Fruit fly (Drosophila melanogaster): ENCODE results near the gene dnd.

The dnd gene

DNA sequence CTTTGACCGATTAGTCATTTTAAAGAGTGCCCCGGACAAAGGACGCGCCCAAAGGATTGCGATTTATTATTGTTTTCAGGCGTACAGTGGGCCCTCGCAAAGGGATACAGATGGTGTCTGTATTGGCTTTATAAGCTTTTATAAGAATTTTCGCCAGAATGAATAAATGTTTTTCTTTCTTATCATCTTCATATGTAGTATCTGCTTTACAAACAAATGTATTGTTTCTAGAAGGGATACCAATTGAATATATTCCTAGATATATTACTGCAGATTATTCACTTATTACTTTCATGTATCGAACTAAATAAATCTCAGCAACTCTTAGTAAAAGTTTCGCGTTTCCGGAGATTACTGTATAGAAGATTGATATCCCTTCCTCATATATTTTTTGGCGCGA lies 29.6 kb downstream of the dnd start (continued):
- TF ChIP-seq vri (GFP tag; optimal IDR thresholded peaks at IDR 0.05) (no peak), CG8119 (GFP tag; IDR thresholded peaks at IDR 0.05) (0 out of 3 replicates have a peak, but pooled peaks have one; percentile 22), CG6163 (GFP tag; IDR thresholded peaks at IDR 0.05) (no peak), Eip75B (GFP tag; optimal IDR thresholded peaks at IDR 0.05) (no peak), Met (GFP tag; optimal IDR thresholded peaks at IDR 0.05) (peak; percentile 40), Ets21C (GFP tag; optimal IDR thresholded peaks at IDR 0.05) (no peak), CG6854 (GFP tag; optimal IDR thresholded peaks at IDR 0.05) (no peak), svp (GFP tag) (peak; percentile 68), fd85E (GFP tag; optimal IDR thresholded peaks at IDR 0.05) (no peak), fd59A (GFP tag; optimal IDR thresholded peaks at IDR 0.05) (no peak), Sox15 (GFP tag; optimal IDR thresholded peaks at IDR 0.05) (no peak), CG31627 (GFP tag; optimal IDR thresholded peaks at IDR 0.05) (peak; percentile 2), CG15336 (GFP tag; IDR thresholded peaks at IDR 0.05) (no peak), CG3919 (GFP tag; optimal IDR thresholded peaks at IDR 0.05) (no peak), Gug (GFP tag; IDR thresholded peaks at IDR 0.05) (no peak), Hr4 (GFP tag; optimal IDR thresholded peaks at IDR 0.05) (no peak), acj6 (GFP tag; optimal IDR thresholded peaks at IDR 0.05) (peak; percentile 8)

DNA sequence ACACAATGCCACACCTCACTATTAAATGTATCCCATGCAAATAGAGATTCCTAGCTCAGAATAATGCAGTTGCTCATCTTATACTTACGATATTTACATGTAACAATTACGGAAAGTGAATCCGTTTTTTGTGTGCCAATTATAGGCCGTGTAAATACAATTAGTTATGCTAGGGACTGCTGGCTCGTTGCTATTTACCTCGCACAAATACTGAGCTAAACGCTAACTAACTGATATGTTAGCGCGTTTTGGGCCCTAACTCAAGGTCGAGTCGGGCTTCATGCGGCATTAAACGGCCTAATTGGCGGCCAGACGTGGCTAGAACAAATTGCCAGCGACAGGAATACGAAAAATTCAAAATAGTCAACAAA lies 30.3 kb downstream of the dnd start:
- TF ChIP-seq vri (GFP tag; optimal IDR thresholded peaks at IDR 0.05) (no peak), fkh (GFP tag; optimal IDR thresholded peaks at IDR 0.05) (peak; percentile 52)

DNA sequence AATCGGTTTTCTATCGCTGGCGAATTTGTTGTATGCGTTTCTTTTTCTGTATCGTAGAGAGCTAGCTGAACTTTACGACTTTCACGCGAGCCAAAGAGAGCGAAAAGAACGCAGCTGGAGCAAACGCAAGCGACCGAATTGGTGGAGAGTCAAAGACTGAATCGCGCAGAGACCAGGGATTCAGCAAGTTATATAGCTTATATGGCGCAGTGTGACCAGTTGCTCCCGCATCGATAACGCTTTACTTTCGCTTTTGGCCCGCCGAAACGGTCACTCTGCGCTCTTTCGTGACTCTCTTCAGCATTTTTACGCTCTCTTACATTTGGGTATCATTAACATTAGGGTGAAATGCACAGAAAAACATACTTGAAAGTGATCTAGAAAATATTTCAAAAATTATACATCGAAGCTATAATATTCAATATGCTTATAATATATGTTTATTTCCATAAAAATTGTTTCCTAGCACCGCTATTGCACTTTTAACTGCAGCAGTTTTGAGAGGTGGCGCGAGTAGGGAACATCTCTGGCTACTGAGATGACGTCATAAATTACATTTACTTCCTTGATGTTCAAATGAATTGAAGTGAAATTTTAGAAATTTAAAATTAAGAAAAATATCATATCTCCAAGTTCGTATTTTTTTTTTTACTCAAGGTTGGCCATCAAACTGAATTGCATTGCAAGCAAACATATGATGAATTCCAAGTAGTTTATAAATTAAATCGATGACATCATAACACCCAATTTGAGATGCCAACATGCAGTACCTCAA lies 30.9 kb downstream of the dnd start, which contains the start of gene glec:
glec (minus strand) TSS at position 169 of the 775 bp plus-strand sequence.
- TF ChIP-seq Sox15 (GFP tag; optimal IDR thresholded peaks at IDR 0.05) (peak; percentile 11), CG16779 (tag; optimal IDR thresholded peaks at IDR 0.05) (peak; percentile 27), CG7368 (GFP tag; optimal IDR thresholded peaks at IDR 0.05) (no peak), CG6854 (GFP tag; optimal IDR thresholded peaks at IDR 0.05) (peak; percentile 77), CG32006 (GFP tag; optimal IDR thresholded peaks at IDR 0.05) (peak; percentile 60), Sox14 (GFP tag; optimal IDR thresholded peaks at IDR 0.05) (peak; percentile 62), salr (GFP tag; optimal IDR thresholded peaks at IDR 0.05) (peak in 1 of 2 experiments; percentile 58), OdsH (GFP tag; optimal IDR thresholded peaks at IDR 0.05) (peak; percentile 71), eg (GFP tag; IDR thresholded peaks at IDR 0.05) (peak; percentile 65), svp (GFP tag) (peak; percentile 84), CG34406 (GFP tag; optimal IDR thresholded peaks at IDR 0.05) (peak; percentile 22), CG6792 (GFP tag; optimal IDR thresholded peaks at IDR 0.05) (peak; percentile 37), CG3032 (tag; optimal IDR thresholded peaks at IDR 0.05) (no peak), Met (GFP tag; optimal IDR thresholded peaks at IDR 0.05) (peak; percentile 72), pdm3 (GFP tag; optimal IDR thresholded peaks at IDR 0.05) (peak; percentile 69), CG11902 (GFP tag; optimal IDR thresholded peaks at IDR 0.05) (no peak), CG10631 (GFP tag; optimal IDR thresholded peaks at IDR 0.05) (peak; percentile 42), Gug (GFP tag; IDR thresholded peaks at IDR 0.05) (no peak), CG15336 (GFP tag; IDR thresholded peaks at IDR 0.05) (peak; percentile 44), cyc (GFP tag; optimal IDR thresholded peaks at IDR 0.05) (no peak), dsx (GFP tag; optimal IDR thresholded peaks at IDR 0.05; ENCODE audit: poor library complexity, severe bottlenecking) (peak; percentile 29), vri (GFP tag; optimal IDR thresholded peaks at IDR 0.05) (peak; percentile 71), fkh (GFP tag; optimal IDR thresholded peaks at IDR 0.05) (no peak), fd59A (GFP tag; optimal IDR thresholded peaks at IDR 0.05) (no peak), net (GFP tag; optimal IDR thresholded peaks at IDR 0.05) (peak; percentile 35), dac (GFP tag; optimal IDR thresholded peaks at IDR 0.05) (peak; percentile 33), CG6163 (GFP tag; IDR thresholded peaks at IDR 0.05) (peak; percentile 41), lz (GFP tag; optimal IDR thresholded peaks at IDR 0.05) (peak; percentile 3), Hr39 (GFP tag; optimal IDR thresholded peaks at IDR 0.05) (peak; percentile 47), Hr38 (GFP tag; optimal IDR thresholded peaks at IDR 0.05) (no peak), fd85E (GFP tag; optimal IDR thresholded peaks at IDR 0.05) (peak; percentile 1), CG8319 (GFP tag; optimal IDR thresholded peaks at IDR 0.05) (no peak), CG4318 (GFP tag; optimal IDR thresholded peaks at IDR 0.05) (peak; percentile 8), Blimp-1 (GFP tag; optimal IDR thresholded peaks at IDR 0.05) (peak; percentile 99), CG11294 (GFP tag; IDR thresholded peaks at IDR 0.05) (no peak), CG10669 (GFP tag; optimal IDR thresholded peaks at IDR 0.05) (no peak), Smox (GFP tag; optimal IDR thresholded peaks at IDR 0.05) (peak; percentile 77), CG8119 (GFP tag; IDR thresholded peaks at IDR 0.05) (peak; percentile 64), spab (GFP tag; optimal IDR thresholded peaks at IDR 0.05) (no peak), Ets96B (tag; optimal IDR thresholded peaks at IDR 0.05) (no peak)
